Worm (Caenorhabditis elegans) whole organism, late embryonic: ENCODE results near the gene F58F6.6.

Experiments used
- ama-1 ChIP-seq: fragments of 150-350 bp; optimal IDR thresholded peaks from 2 replicates; lab custom pipeline; 2014
- ceh-18 ChIP-seq: sonication (generic microtip); optimal IDR thresholded peaks from 2 replicates; lab custom pipeline; 2016; ENCODE audit warnings: missing genetic modification characterization, missing compliant biosample characterization
- ceh-22 ChIP-seq: sonication (generic microtip); optimal IDR thresholded peaks from 2 replicates; lab custom pipeline; 2017; ENCODE audit warnings: missing biosample characterization, missing genetic modification characterization
- ceh-30 ChIP-seq: fragments of 150-350 bp; optimal IDR thresholded peaks from 2 replicates; lab custom pipeline; 2014; ENCODE audit warnings: missing biosample characterization, missing genetic modification characterization
- dve-1 ChIP-seq: sonication (generic microtip); optimal IDR thresholded peaks from 2 replicates; lab custom pipeline; 2017; ENCODE audit warnings: antibody characterized with exemption, mild to moderate bottlenecking, missing genetic modification characterization, missing compliant biosample characterization
- elt-2 ChIP-seq: sonication (generic microtip); optimal IDR thresholded peaks from 2 replicates; lab custom pipeline; 2016; ENCODE audit warnings: missing genetic modification reagents, missing genetic modification characterization, missing compliant biosample characterization
- ets-4 ChIP-seq: sonication (generic microtip); optimal IDR thresholded peaks from 2 replicates; lab custom pipeline; 2016; ENCODE audit warnings: missing genetic modification characterization, missing compliant biosample characterization
- mec-3 ChIP-seq: sonication (generic microtip); optimal IDR thresholded peaks from 2 replicates; lab custom pipeline; 2016; ENCODE audit warnings: borderline replicate concordance, missing genetic modification characterization, missing compliant biosample characterization
- nhr-232 ChIP-seq: sonication (generic microtip); optimal IDR thresholded peaks from 2 replicates; lab custom pipeline; 2016; ENCODE audit warnings: missing genetic modification characterization, missing compliant biosample characterization
- pha-2 ChIP-seq: sonication (generic microtip); optimal IDR thresholded peaks from 2 replicates; lab custom pipeline; 2017; ENCODE audit warnings: mild to moderate bottlenecking, missing genetic modification characterization, missing compliant biosample characterization
- pha-4 ChIP-seq: fragments of 150-350 bp; optimal IDR thresholded peaks from 2 replicates; lab custom pipeline; 2018; ENCODE audit warnings: missing biosample characterization, missing genetic modification reagents, missing genetic modification characterization
- pqm-1 ChIP-seq: sonication (generic microtip); optimal IDR thresholded peaks from 2 replicates; lab custom pipeline; 2016; ENCODE audit warnings: missing genetic modification characterization, missing compliant biosample characterization
- unc-55 ChIP-seq: sonication (generic microtip); optimal IDR thresholded peaks from 2 replicates; lab custom pipeline; 2017; ENCODE audit warnings: missing biosample characterization, missing genetic modification reagents, missing genetic modification characterization
- unc-86 ChIP-seq: sonication (generic microtip); optimal IDR thresholded peaks from 2 replicates; lab custom pipeline; 2016; ENCODE audit warnings: missing genetic modification characterization, missing compliant biosample characterization

ce11 chrIV:1381596-1382274, 40.8 kb downstream of the F58F6.6 start:
- TF ChIP-seq ceh-22 (tag; lab: Kevin White, UChicago) = no peak
- no peak for TF ChIP-seq ets-4 (tag; lab: Kevin White, UChicago)
- TF ChIP-seq mec-3 (tag; lab: Kevin White, UChicago) = no peak
- no peak for TF ChIP-seq ceh-30 (tag; lab: Kevin White, UChicago)
- TF ChIP-seq pqm-1 (tag; lab: Kevin White, UChicago) = no peak
- no peak for TF ChIP-seq pha-2 (tag; lab: Kevin White, UChicago)
- no peak for TF ChIP-seq unc-55
- TF ChIP-seq nhr-232 (tag; lab: Kevin White, UChicago) = no peak
- TF ChIP-seq unc-86 (tag; lab: Kevin White, UChicago) = no peak
- TF ChIP-seq dve-1 (tag; lab: Kevin White, UChicago) = no peak
- no peak for TF ChIP-seq elt-2 (tag; lab: Kevin White, UChicago)
- TF ChIP-seq ceh-18 (tag; lab: Kevin White, UChicago) = no peak
- TF ChIP-seq ama-1 (lab: Kevin White, UChicago) = no peak
- TF ChIP-seq pha-4 (tag; lab: Kevin White, UChicago) = no peak
